Fruit fly (Drosophila melanogaster) whole organism, wandering third instar larva: ENCODE data around the gene Sox21a.

ENCODE experiments used
- Abd-B ChIP-seq: fragments of >200 bp; optimal IDR thresholded peaks from 2 replicates; lab custom pipeline; 2017; ENCODE audit warnings: missing biosample characterization, missing genetic modification characterization
- CG32264 ChIP-seq: fragments of 200-800 bp; sonication (Bioruptor generic); optimal IDR thresholded peaks from 2 replicates; lab custom pipeline; 2016; ENCODE audit warnings: missing biosample characterization, missing genetic modification characterization
- CG9705 ChIP-seq: fragments of 200-800 bp; sonication (Bioruptor generic); optimal IDR thresholded peaks from 2 replicates; lab custom pipeline; 2018; ENCODE audit warnings: missing biosample characterization, mild to moderate bottlenecking, missing genetic modification characterization
- CrebA ChIP-seq: fragments of 200-800 bp; sonication (Bioruptor generic); optimal IDR thresholded peaks from 2 replicates; lab custom pipeline; 2016; ENCODE audit warnings: missing biosample characterization, mild to moderate bottlenecking, missing genetic modification characterization, borderline replicate concordance
- Dfd ChIP-seq: fragments of >200 bp; optimal IDR thresholded peaks from 2 replicates; lab custom pipeline; 2017; ENCODE audit warnings: missing biosample characterization, missing genetic modification characterization
- Dif ChIP-seq: fragments of 200-275, 200-300 bp; sonication (Bioruptor generic); optimal IDR thresholded peaks from 2 replicates; lab custom pipeline; 2018; ENCODE audit warnings: missing biosample characterization, missing genetic modification characterization; ENCODE audit not compliant: partially characterized antibody
- GATAd ChIP-seq: sonication (Bioruptor generic); optimal IDR thresholded peaks from 2 replicates; lab custom pipeline; 2016; ENCODE audit warnings: missing biosample characterization, missing genetic modification characterization
- HLH106 ChIP-seq: fragments of 200-800 bp; optimal IDR thresholded peaks from 3 replicates; lab custom pipeline; 2019; ENCODE audit warnings: missing biosample characterization, mild to moderate bottlenecking, missing genetic modification characterization, moderate library complexity
- Hnf4 ChIP-seq: fragments of 200-800 bp; sonication (Bioruptor generic); optimal IDR thresholded peaks from 2 replicates; lab custom pipeline; 2016; ENCODE audit warnings: missing biosample characterization, mild to moderate bottlenecking, missing genetic modification characterization
- Hr78 ChIP-seq: fragments of >200 bp; optimal IDR thresholded peaks from 2 replicates; lab custom pipeline; 2017; ENCODE audit warnings: missing biosample characterization, missing genetic modification characterization
- Hr83 ChIP-seq: fragments of 200-300 bp; sonication (Bioruptor generic); optimal IDR thresholded peaks from 2 replicates; lab custom pipeline; 2016; ENCODE audit warnings: missing biosample characterization, mild to moderate bottlenecking, missing genetic modification characterization, moderate library complexity; ENCODE audit not compliant: poor library complexity, severe bottlenecking
- Jra ChIP-seq: sonication (Bioruptor generic); optimal IDR thresholded peaks from 2 replicates; lab custom pipeline; 2016; ENCODE audit warnings: missing biosample characterization, missing genetic modification characterization
- Mio ChIP-seq: sonication (Bioruptor generic); optimal IDR thresholded peaks from 2 replicates; lab custom pipeline; 2016; ENCODE audit warnings: missing biosample characterization, missing genetic modification characterization
- Myc ChIP-seq: fragments of >200 bp; optimal IDR thresholded peaks from 2 replicates; lab custom pipeline; 2017
- N ChIP-seq: fragments of >200 bp; optimal IDR thresholded peaks from 2 replicates; lab custom pipeline; 2018; ENCODE audit warnings: missing biosample characterization, missing external identifiers, missing genetic modification characterization
- OdsH ChIP-seq: fragments of 200-800 bp; sonication (Bioruptor generic); optimal IDR thresholded peaks from 2 replicates; lab custom pipeline; 2016; ENCODE audit warnings: missing biosample characterization, mild to moderate bottlenecking, missing genetic modification characterization
- Rel ChIP-seq, 2 experiments: fragments of 200-800 bp; sonication (Bioruptor generic) in 1 of 2; optimal IDR thresholded peaks; 2 replicates in 1 of 2; 3 replicates in 1 of 2; lab custom pipeline; 2016 to 2019; ENCODE audit warnings: mild to moderate bottlenecking in 2 of 2, missing biosample characterization in 2 of 2, missing genetic modification characterization in 2 of 2, moderate library complexity in 1 of 2
- Sp1 ChIP-seq: fragments of 200-800 bp; sonication (Bioruptor generic); optimal IDR thresholded peaks from 3 replicates; lab custom pipeline; 2019; ENCODE audit warnings: missing biosample characterization, mild to moderate bottlenecking, missing genetic modification characterization, moderate library complexity
- Vsx2 ChIP-seq: fragments of 200-300, 225-300 bp; sonication (Bioruptor generic); optimal IDR thresholded peaks from 2 replicates; lab custom pipeline; 2018; ENCODE audit warnings: missing biosample characterization, missing genetic modification characterization; ENCODE audit not compliant: partially characterized antibody
- br ChIP-seq: fragments of 200-800 bp; sonication (Bioruptor generic); optimal IDR thresholded peaks from 2 replicates; lab custom pipeline; 2016; ENCODE audit warnings: missing biosample characterization, missing genetic modification characterization
- brk ChIP-seq: fragments of 200-800 bp; sonication (Bioruptor generic); optimal IDR thresholded peaks from 2 replicates; lab custom pipeline; 2016; ENCODE audit warnings: missing biosample characterization, mild to moderate bottlenecking, missing genetic modification characterization
- dmrt93B ChIP-seq: fragments of 200-800 bp; sonication (Bioruptor generic); optimal IDR thresholded peaks from 2 replicates; lab custom pipeline; 2018; ENCODE audit warnings: missing biosample characterization, mild to moderate bottlenecking, missing genetic modification characterization
- dsf ChIP-seq: sonication (Bioruptor generic); optimal IDR thresholded peaks from 2 replicates; lab custom pipeline; 2016; ENCODE audit warnings: missing biosample characterization, missing genetic modification characterization, borderline replicate concordance
- ey ChIP-seq: fragments of 200-800 bp; sonication (Bioruptor generic); optimal IDR thresholded peaks from 2 replicates; lab custom pipeline; 2016; ENCODE audit warnings: missing biosample characterization, missing genetic modification characterization
- foxo ChIP-seq, 2 experiments: fragments of 200-800 bp; sonication (Bioruptor generic); optimal IDR thresholded peaks; 2 replicates in 1 of 2; 3 replicates in 1 of 2; lab custom pipeline; 2016 to 2017; ENCODE audit warnings: missing biosample characterization in 2 of 2, missing genetic modification characterization in 2 of 2
- fru ChIP-seq: fragments of 200-800 bp; sonication (Bioruptor generic); optimal IDR thresholded peaks from 3 replicates; lab custom pipeline; 2016; ENCODE audit warnings: missing biosample characterization, mild to moderate bottlenecking, missing genetic modification characterization
- h ChIP-seq: fragments of 200-800 bp; sonication (Bioruptor generic); optimal IDR thresholded peaks from 3 replicates; lab custom pipeline; 2016; ENCODE audit warnings: missing biosample characterization, mild to moderate bottlenecking, missing genetic modification characterization
- jim ChIP-seq: fragments of 175-275, 200-325 bp; sonication (Bioruptor generic); optimal IDR thresholded peaks from 2 replicates; lab custom pipeline; 2016; ENCODE audit warnings: missing biosample characterization, mild to moderate bottlenecking, missing genetic modification characterization
- lola ChIP-seq: fragments of >200 bp; optimal IDR thresholded peaks from 2 replicates; lab custom pipeline; 2017; ENCODE audit warnings: missing biosample characterization, missing genetic modification characterization
- psq ChIP-seq: fragments of 200-800 bp; sonication (Bioruptor generic); optimal IDR thresholded peaks from 3 replicates; lab custom pipeline; 2017; ENCODE audit warnings: missing biosample characterization, mild to moderate bottlenecking, missing genetic modification characterization, moderate library complexity
- rgr ChIP-seq: fragments of 200-800 bp; sonication (Bioruptor generic); optimal IDR thresholded peaks from 3 replicates; lab custom pipeline; 2016; ENCODE audit warnings: missing biosample characterization, mild to moderate bottlenecking, missing genetic modification characterization
- sage ChIP-seq: fragments of 200-800 bp; sonication (Bioruptor generic); optimal IDR thresholded peaks from 2 replicates; lab custom pipeline; 2016; ENCODE audit warnings: missing biosample characterization, mild to moderate bottlenecking, missing genetic modification characterization
- sv ChIP-seq: fragments of 200-800 bp; sonication (Bioruptor generic); optimal IDR thresholded peaks from 3 replicates; lab custom pipeline; 2016; ENCODE audit warnings: missing biosample characterization, missing genetic modification characterization
- usp ChIP-seq: fragments of >200 bp; optimal IDR thresholded peaks from 2 replicates; lab custom pipeline; 2017; ENCODE audit warnings: missing biosample characterization, missing genetic modification characterization
- woc ChIP-seq: sonication (Bioruptor generic); optimal IDR thresholded peaks from 2 replicates; lab custom pipeline; 2016; ENCODE audit warnings: missing biosample characterization, mild to moderate bottlenecking, missing genetic modification characterization

The Sox21a gene

DNA sequence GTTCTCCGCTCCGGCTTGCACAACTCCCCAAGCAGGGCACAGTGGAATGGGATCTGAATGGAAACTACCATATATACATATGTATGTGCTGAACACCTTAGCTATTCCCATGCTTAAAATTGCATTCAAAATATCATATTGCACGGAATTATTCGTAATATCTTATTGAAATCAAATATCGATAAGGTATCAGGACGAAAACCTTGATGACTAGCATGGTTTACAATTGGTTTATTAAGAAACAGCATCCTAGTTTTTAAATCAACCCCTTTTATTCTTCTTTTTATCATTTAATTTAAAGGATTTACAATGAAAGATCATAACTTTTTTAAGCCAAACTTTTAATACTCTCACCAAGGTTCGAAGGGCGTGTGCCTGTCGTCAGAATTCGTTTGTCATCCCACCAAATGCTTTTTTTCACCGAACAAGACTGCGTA lies 52.6 kb downstream of the Sox21a start:
- TF ChIP-seq Myc (lab: Kevin White, UChicago) (no peak), lola (GFP tag; lab: Kevin White, UChicago) (no peak), Dfd (no peak), GATAd (no peak), usp (GFP tag; lab: Kevin White, UChicago) (no peak), sage (GFP tag; lab: Kevin White, UChicago) (no peak), Mio (GFP tag; lab: Kevin White, UChicago) (no peak), dmrt93B (peak; percentile 50), Dif (no peak), fru (peak; percentile 64), Jra (GFP tag; lab: Kevin White, UChicago) (no peak), h (GFP tag; lab: Kevin White, UChicago) (peak; percentile 77), jim (GFP tag; lab: Kevin White, UChicago) (no peak), HLH106 (tag; lab: Kevin White, UChicago) (peak; percentile 66), CG32264 (GFP tag; lab: Kevin White, UChicago) (peak; percentile 16), ey (GFP tag; lab: Kevin White, UChicago) (peak; percentile 66), dsf (no peak), Hnf4 (GFP tag; lab: Kevin White, UChicago) (no peak), Rel (GFP tag; optimal IDR thresholded peaks at IDR 0.05; lab: Kevin White, UChicago) (no peak), Rel (tag; optimal IDR thresholded peaks at IDR 0.05; lab: Kevin White, UChicago) (no peak), woc (peak; percentile 70), rgr (GFP tag; lab: Kevin White, UChicago) (peak; percentile 74), br (peak; percentile 58), Vsx2 (GFP tag; lab: Kevin White, UChicago) (no peak), CG9705 (GFP tag; lab: Kevin White, UChicago) (no peak), OdsH (GFP tag; lab: Kevin White, UChicago) (peak; percentile 75), Hr78 (GFP tag; lab: Kevin White, UChicago) (no peak), foxo (GFP tag; optimal IDR thresholded peaks at IDR 0.05; lab: Kevin White, UChicago) (peak in 1 of 2 experiments; percentile 73), psq (GFP tag; lab: Kevin White, UChicago) (peak; percentile 60), N (GFP tag; lab: Kevin White, UChicago) (no peak), sv (GFP tag; lab: Kevin White, UChicago) (no peak), Hr83 (GFP tag; lab: Kevin White, UChicago) (no peak), brk (GFP tag; lab: Kevin White, UChicago) (no peak), Sp1 (GFP tag; lab: Kevin White, UChicago) (peak; percentile 64), Abd-B (GFP tag; lab: Kevin White, UChicago) (no peak), CrebA (no peak)

dm6 chr3L:14053806-14054205 lies 54.1 kb downstream of the Sox21a start:
- peak; percentile 98 for TF ChIP-seq Dfd
- TF ChIP-seq foxo (GFP tag; optimal IDR thresholded peaks at IDR 0.05; lab: Kevin White, UChicago) = no peak
- TF ChIP-seq Hnf4 (GFP tag; lab: Kevin White, UChicago) = no peak
